Worm (Caenorhabditis elegans) whole organism, early embryonic: ENCODE measurements around the gene sre-37.

Experiments used
- B0310.2 ChIP-seq: sonication (generic microtip); optimal IDR thresholded peaks from 2 replicates; lab custom pipeline; 2016; ENCODE audit warnings: mild to moderate bottlenecking, missing genetic modification characterization, missing compliant biosample characterization
- F13C5.2 ChIP-seq: sonication (generic microtip); optimal IDR thresholded peaks from 2 replicates; lab custom pipeline; 2017; ENCODE audit warnings: mild to moderate bottlenecking, missing genetic modification characterization, inconsistent platforms, missing compliant biosample characterization
- ama-1 ChIP-seq: fragments of 150-350 bp; optimal IDR thresholded peaks from 2 replicates; lab custom pipeline; 2014
- ceh-13 ChIP-seq: fragments of 200-800 bp; sonication (Bioruptor generic); optimal IDR thresholded peaks from 2 replicates; lab custom pipeline; 2018; ENCODE audit warnings: mild to moderate bottlenecking, missing genetic modification characterization, missing compliant biosample characterization
- ceh-36 ChIP-seq: sonication (generic microtip); optimal IDR thresholded peaks from 2 replicates; lab custom pipeline; 2016; ENCODE audit warnings: missing genetic modification characterization, inconsistent platforms, missing compliant biosample characterization
- hmbx-1 ChIP-seq: sonication (generic microtip); optimal IDR thresholded peaks from 2 replicates; lab custom pipeline; 2016; ENCODE audit warnings: mild to moderate bottlenecking, missing genetic modification characterization, missing compliant biosample characterization
- hmg-4 ChIP-seq: fragments of 200-800 bp; sonication (Bioruptor generic); optimal IDR thresholded peaks from 2 replicates; lab custom pipeline; 2018; ENCODE audit warnings: mild to moderate bottlenecking, missing genetic modification characterization, missing compliant biosample characterization
- hnd-1 ChIP-seq: sonication (generic microtip); optimal IDR thresholded peaks from 2 replicates; lab custom pipeline; 2016; ENCODE audit warnings: missing genetic modification characterization, missing compliant biosample characterization
- pes-1 ChIP-seq: fragments of 200-800 bp; sonication (Bioruptor generic); IDR thresholded peaks from 2 replicates; pipeline ENCODE4 v1.3.6; 2022; ENCODE audit warnings: missing genetic modification reagents, missing genetic modification characterization, missing compliant biosample characterization
- scrt-1 ChIP-seq: fragments of 200-800 bp; sonication (Bioruptor generic); IDR thresholded peaks from 2 replicates; pipeline ENCODE4 v1.3.6; 2022; ENCODE audit warnings: missing genetic modification characterization, missing compliant biosample characterization
- tbx-11 ChIP-seq: fragments of 200-800 bp; sonication (Bioruptor generic); IDR thresholded peaks from 2 replicates; pipeline ENCODE4 v1.3.6; 2022; ENCODE audit warnings: missing genetic modification characterization, missing compliant biosample characterization
- tbx-37 ChIP-seq: fragments of 200-800 bp; sonication (Bioruptor generic); conservative IDR thresholded peaks from 2 replicates; pipeline ENCODE4 v1.3.6; 2022; ENCODE audit warnings: missing genetic modification reagents, missing genetic modification characterization, missing compliant biosample characterization

ce11 chrII:12494556-12495131 is 29.0 kb downstream of the sre-37 start, which contains the start of gene col-85:
- TF ChIP-seq B0310.2 (peak; percentile 91), hmg-4 (GFP tag; lab: Kevin White, UChicago) (peak; percentile 92), scrt-1 (peak; percentile 98), hmbx-1 (peak; percentile 79), ama-1 (lab: Kevin White, UChicago) (no peak), ceh-36 (tag; lab: Kevin White, UChicago) (peak; percentile 94), tbx-37 (GFP tag; lab: Robert Waterston, UW) (peak; percentile 98), ceh-13 (peak; percentile 84), tbx-11 (GFP tag; lab: Robert Waterston, UW) (peak; percentile 97), hnd-1 (peak; percentile 88), F13C5.2 (tag; lab: Kevin White, UChicago) (peak; percentile 95), pes-1 (GFP tag; lab: Robert Waterston, UW) (peak; percentile 98)
